Worm (Caenorhabditis elegans) whole organism, mixed stage, embryonic: ENCODE data around the gene srw-61.

ENCODE experiments used
- bed-3 ChIP-seq: fragments of 200-800 bp; sonication (Bioruptor generic); optimal IDR thresholded peaks from 3 replicates; lab custom pipeline; 2018; ENCODE audit warnings: mild to moderate bottlenecking, missing genetic modification characterization, moderate library complexity, missing compliant biosample characterization
- blmp-1 ChIP-seq: fragments of 150-350 bp; optimal IDR thresholded peaks from 2 replicates; lab custom pipeline; 2014; ENCODE audit warnings: missing biosample characterization, missing genetic modification characterization
- ceh-39 ChIP-seq: fragments of 150-350 bp; optimal IDR thresholded peaks from 2 replicates; lab custom pipeline; 2014; ENCODE audit warnings: missing biosample characterization, missing genetic modification characterization
- ces-1 ChIP-seq: fragments of 150-350 bp; optimal IDR thresholded peaks from 2 replicates; lab custom pipeline; 2014; ENCODE audit warnings: missing biosample characterization, missing genetic modification reagents, missing genetic modification characterization
- drap-1 ChIP-seq: fragments of 200-800 bp; sonication (Bioruptor generic); optimal IDR thresholded peaks from 3 replicates; lab custom pipeline; 2018; ENCODE audit warnings: mild to moderate bottlenecking, missing genetic modification characterization, missing compliant biosample characterization
- elt-3 ChIP-seq: fragments of 150-350 bp; optimal IDR thresholded peaks from 2 replicates; lab custom pipeline; 2014; ENCODE audit warnings: missing biosample characterization, missing genetic modification characterization
- flh-1 ChIP-seq: fragments of 200-800 bp; sonication (Bioruptor generic); optimal IDR thresholded peaks from 2 replicates; lab custom pipeline; 2018; ENCODE audit warnings: mild to moderate bottlenecking, missing genetic modification characterization, moderate library complexity, missing compliant biosample characterization
- hlh-1 ChIP-seq: fragments of 150-350 bp; optimal IDR thresholded peaks from 2 replicates; lab custom pipeline; 2014; ENCODE audit warnings: missing biosample characterization, missing genetic modification reagents, missing genetic modification characterization
- lin-32 ChIP-seq: fragments of 200-800 bp; sonication (Bioruptor generic); optimal IDR thresholded peaks from 2 replicates; lab custom pipeline; 2018; ENCODE audit warnings: mild to moderate bottlenecking, missing genetic modification characterization, missing compliant biosample characterization
- lsy-2 ChIP-seq: fragments of 150-350 bp; optimal IDR thresholded peaks from 2 replicates; lab custom pipeline; 2014; ENCODE audit warnings: missing biosample characterization, missing genetic modification characterization
- mab-5 ChIP-seq: fragments of 150-350 bp; optimal IDR thresholded peaks from 2 replicates; lab custom pipeline; 2014; ENCODE audit warnings: missing biosample characterization, missing genetic modification characterization
- mep-1 ChIP-seq: fragments of 150-350 bp; optimal IDR thresholded peaks from 2 replicates; lab custom pipeline; 2017; ENCODE audit warnings: missing biosample characterization, missing genetic modification reagents, missing genetic modification characterization, inconsistent platforms
- mls-2 ChIP-seq: sonication (generic microtip); optimal IDR thresholded peaks from 2 replicates; lab custom pipeline; 2016; ENCODE audit warnings: mild to moderate bottlenecking, missing genetic modification characterization, moderate library complexity, missing compliant biosample characterization
- nhr-12 ChIP-seq: fragments of 150-350 bp; optimal IDR thresholded peaks from 2 replicates; lab custom pipeline; 2014; ENCODE audit warnings: missing biosample characterization, missing genetic modification characterization
- nhr-2 ChIP-seq: fragments of 150-350 bp; optimal IDR thresholded peaks from 2 replicates; lab custom pipeline; 2014; ENCODE audit warnings: missing biosample characterization, missing genetic modification characterization
- nhr-28 ChIP-seq: fragments of 150-350 bp; optimal IDR thresholded peaks from 2 replicates; lab custom pipeline; 2014; ENCODE audit warnings: missing biosample characterization, missing genetic modification characterization
- nhr-76 ChIP-seq: sonication (generic microtip); optimal IDR thresholded peaks from 2 replicates; lab custom pipeline; 2017; ENCODE audit warnings: missing biosample characterization, missing genetic modification characterization
- pha-4 ChIP-seq: fragments of 150-350 bp; optimal IDR thresholded peaks from 2 replicates; lab custom pipeline; 2018; ENCODE audit warnings: missing biosample characterization, missing genetic modification reagents, missing genetic modification characterization
- sem-2 ChIP-seq: fragments of 200-800 bp; sonication (Bioruptor generic); optimal IDR thresholded peaks from 2 replicates; lab custom pipeline; 2018; ENCODE audit warnings: mild to moderate bottlenecking, missing genetic modification characterization, missing compliant biosample characterization
- snpc-4 ChIP-seq: fragments of 150-350 bp; optimal IDR thresholded peaks from 2 replicates; lab custom pipeline; 2014; ENCODE audit warnings: missing biosample characterization, missing genetic modification characterization
- sptf-1 ChIP-seq: sonication (generic microtip); optimal IDR thresholded peaks from 2 replicates; lab custom pipeline; 2017; ENCODE audit warnings: mild to moderate bottlenecking, missing genetic modification characterization, moderate library complexity, missing compliant biosample characterization
- unc-120 ChIP-seq: sonication (generic microtip); optimal IDR thresholded peaks from 2 replicates; lab custom pipeline; 2017; ENCODE audit warnings: missing genetic modification characterization, missing compliant biosample characterization; ENCODE audit not compliant: poor library complexity, severe bottlenecking
- unc-39 ChIP-seq: fragments of 150-350 bp; optimal IDR thresholded peaks from 2 replicates; lab custom pipeline; 2014; ENCODE audit warnings: missing biosample characterization, missing genetic modification characterization
- unc-62 ChIP-seq: fragments of 150-350 bp; optimal IDR thresholded peaks from 2 replicates; lab custom pipeline; 2014; ENCODE audit warnings: missing biosample characterization, missing genetic modification reagents, missing genetic modification characterization
- zip-8 ChIP-seq: fragments of 150-350 bp; optimal IDR thresholded peaks from 2 replicates; lab custom pipeline; 2014; ENCODE audit warnings: missing biosample characterization, missing genetic modification characterization
- ztf-11 ChIP-seq: fragments of 150-350 bp; optimal IDR thresholded peaks from 2 replicates; lab custom pipeline; 2014; ENCODE audit warnings: missing biosample characterization, missing genetic modification characterization

Gene srw-61

DNA sequence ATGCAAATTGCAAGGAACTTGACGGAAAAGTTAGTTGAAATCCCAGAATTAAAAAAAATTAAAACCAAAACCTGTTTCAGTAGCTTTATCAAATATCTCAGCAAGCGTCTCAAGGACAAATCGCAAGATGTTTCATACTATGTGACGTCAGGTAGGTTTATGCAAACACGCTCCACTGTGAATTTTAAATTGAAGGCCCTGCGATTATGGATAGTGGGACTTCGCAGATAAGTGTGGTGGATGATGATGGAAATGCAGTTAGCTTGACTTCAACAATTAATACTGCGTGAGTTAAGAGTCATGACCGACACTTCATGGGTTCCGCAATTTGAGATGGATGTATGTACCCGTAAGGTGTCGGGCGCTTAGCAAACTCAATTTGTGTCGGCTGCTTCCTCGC lies 38.6 kb downstream of the srw-61 start:
- TF ChIP-seq unc-120 (tag; lab: Kevin White, UChicago), result no peak

DNA sequence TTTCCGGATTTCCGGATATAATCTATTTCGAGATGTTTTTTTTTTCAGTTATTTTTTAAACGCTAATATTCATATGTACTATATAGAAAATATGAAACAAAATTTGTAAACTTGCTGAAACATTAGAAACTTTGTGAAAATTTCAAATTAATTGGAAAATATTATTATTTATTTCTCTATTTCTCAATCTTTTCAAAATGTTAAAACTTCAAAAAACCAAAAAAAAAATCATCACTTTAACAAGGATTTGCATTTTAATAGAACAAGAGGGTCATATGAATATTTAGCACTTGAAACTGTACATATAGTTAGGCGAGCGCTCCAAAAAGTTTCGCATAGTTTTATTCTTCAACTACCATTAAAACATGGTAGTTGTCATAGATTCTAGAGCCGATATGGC lies 41.7 kb downstream of the srw-61 start, which contains the start of gene Y7A9A.1:
Gene Y7A9A.1 (plus strand): TSS at position 301 of the 400 bp plus-strand sequence.
- TF ChIP-seq pha-4 (tag; lab: Kevin White, UChicago), result no peak
- no peak for TF ChIP-seq zip-8 (tag; lab: Kevin White, UChicago)
- TF ChIP-seq snpc-4 (tag; lab: Kevin White, UChicago), result no peak
- no peak for TF ChIP-seq hlh-1 (tag; lab: Kevin White, UChicago)
- no peak for TF ChIP-seq blmp-1 (tag; lab: Kevin White, UChicago)
- no peak for TF ChIP-seq nhr-2 (tag; lab: Kevin White, UChicago)
- TF ChIP-seq unc-62 (GFP tag; lab: Kevin White, UChicago), result no peak
- TF ChIP-seq ceh-39 (tag; lab: Kevin White, UChicago), result no peak
- TF ChIP-seq ztf-11 (tag; lab: Kevin White, UChicago), result no peak
- TF ChIP-seq mep-1 (tag; lab: Kevin White, UChicago), result no peak
- TF ChIP-seq flh-1 (GFP tag; lab: Kevin White, UChicago), result no peak
- no peak for TF ChIP-seq mab-5 (tag; lab: Kevin White, UChicago)
- TF ChIP-seq bed-3 (GFP tag; lab: Kevin White, UChicago), result no peak
- no peak for TF ChIP-seq mls-2 (tag; lab: Kevin White, UChicago)
- no peak for TF ChIP-seq drap-1 (GFP tag; lab: Kevin White, UChicago)
- TF ChIP-seq unc-39, result no peak

DNA sequence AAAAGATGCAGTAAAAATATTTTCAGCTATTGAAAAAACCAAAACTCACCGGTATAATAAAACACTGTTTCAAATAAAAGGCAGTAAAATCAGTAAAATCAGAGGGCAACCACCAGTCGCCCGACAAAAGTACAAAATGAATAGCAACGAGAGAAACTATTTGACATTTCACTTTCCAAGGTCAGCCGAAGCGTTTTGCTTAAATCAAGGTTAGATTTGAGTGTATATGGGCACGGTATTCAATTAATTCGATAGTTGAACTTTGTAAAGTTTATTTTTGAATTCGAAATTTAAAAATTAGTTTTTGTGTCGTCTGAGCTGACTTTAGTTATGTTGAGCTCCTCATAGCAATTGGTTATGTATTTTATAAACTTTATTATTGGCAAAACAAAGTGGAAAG lies 45.7 kb downstream of the srw-61 start:
- TF ChIP-seq lin-32 (GFP tag; lab: Kevin White, UChicago) (no peak), hlh-1 (tag; lab: Kevin White, UChicago) (no peak), nhr-2 (tag; lab: Kevin White, UChicago) (no peak)

DNA sequence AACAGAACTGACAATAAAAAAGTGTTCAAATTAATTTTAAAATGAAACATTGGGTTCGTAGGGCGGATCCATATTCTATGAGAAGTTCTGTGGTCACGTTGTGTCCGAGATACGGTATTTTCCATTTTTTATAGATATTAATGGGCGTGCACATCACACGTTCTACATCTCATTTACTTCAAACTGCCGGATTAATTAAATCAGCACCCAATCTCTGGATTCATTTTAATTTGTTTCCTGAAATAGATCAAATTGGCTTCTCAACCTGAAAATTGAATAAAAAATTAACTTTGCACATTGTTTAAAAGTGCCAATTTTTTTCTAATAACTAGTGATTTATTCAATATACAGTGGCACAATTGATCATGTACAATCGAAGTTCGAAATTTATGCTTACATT lies 46.9 kb downstream of the srw-61 start:
- TF ChIP-seq lsy-2 (tag; lab: Kevin White, UChicago), result no peak
- no peak for TF ChIP-seq nhr-12 (tag; lab: Kevin White, UChicago)
- TF ChIP-seq sem-2 (GFP tag; lab: Kevin White, UChicago), result no peak
- no peak for TF ChIP-seq nhr-76 (tag; lab: Kevin White, UChicago)
- no peak for TF ChIP-seq nhr-28 (tag; lab: Kevin White, UChicago)
- no peak for TF ChIP-seq blmp-1 (tag; lab: Kevin White, UChicago)
- TF ChIP-seq zip-8 (tag; lab: Kevin White, UChicago), result no peak
- TF ChIP-seq elt-3 (tag; lab: Kevin White, UChicago), result no peak
- TF ChIP-seq lin-32 (GFP tag; lab: Kevin White, UChicago), result no peak
- no peak for TF ChIP-seq unc-62 (GFP tag; lab: Kevin White, UChicago)
- TF ChIP-seq unc-39, result no peak
- TF ChIP-seq ztf-11 (tag; lab: Kevin White, UChicago), result no peak
- TF ChIP-seq drap-1 (GFP tag; lab: Kevin White, UChicago), result no peak
- TF ChIP-seq ceh-39 (tag; lab: Kevin White, UChicago), result no peak
- TF ChIP-seq sptf-1 (tag; lab: Kevin White, UChicago), result no peak
- no peak for TF ChIP-seq bed-3 (GFP tag; lab: Kevin White, UChicago)
- TF ChIP-seq ces-1 (GFP tag; lab: Kevin White, UChicago), result no peak
- no peak for TF ChIP-seq snpc-4 (tag; lab: Kevin White, UChicago)
